Worm (Caenorhabditis elegans): ENCODE measurements around the gene F49H6.15.

Gene F49H6.15

DNA sequence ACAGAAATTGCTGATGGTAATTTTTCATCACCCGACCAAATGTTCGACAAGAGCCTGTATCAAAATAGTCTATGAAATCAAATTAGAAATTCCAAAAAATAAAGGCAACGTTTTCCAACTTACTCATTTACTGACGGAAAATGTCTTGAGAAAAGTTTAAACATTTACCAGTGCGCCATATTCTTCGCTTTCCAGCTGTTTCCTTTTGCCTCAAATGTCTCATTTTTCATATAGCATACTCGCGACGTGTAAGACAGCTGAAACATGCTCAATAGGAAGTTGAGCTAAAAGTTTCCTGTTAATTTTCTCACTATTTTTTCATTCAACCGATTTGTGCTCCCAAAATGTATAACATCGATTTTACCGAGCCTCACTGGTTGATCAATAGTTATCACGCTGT is 33.8 kb upstream of the F49H6.15 start, which contains the start of gene sri-66:
sri-66 (plus strand) TSS at position 301 of the 400 bp plus-strand sequence.
- no peak for TF ChIP-seq lin-11 (tag; optimal IDR thresholded peaks at IDR 0.05)
- TF ChIP-seq gmeb-1 (tag; optimal IDR thresholded peaks at IDR 0.05) = no peak
- no peak for TF ChIP-seq nhr-237 (tag; optimal IDR thresholded peaks at IDR 0.05)
- TF ChIP-seq sma-3 (GFP tag; optimal IDR thresholded peaks at IDR 0.05) = no peak
- no peak for TF ChIP-seq elt-1 (tag; optimal IDR thresholded peaks at IDR 0.05)
- TF ChIP-seq blmp-1 (tag; optimal IDR thresholded peaks at IDR 0.05; ENCODE audit: insufficient read depth) = no peak
- TF ChIP-seq dmd-4 (tag; optimal IDR thresholded peaks at IDR 0.05) = no peak
- TF ChIP-seq sma-9 (GFP tag; optimal IDR thresholded peaks at IDR 0.05) = no peak
- no peak for TF ChIP-seq sma-9 (tag; optimal IDR thresholded peaks at IDR 0.05)
- no peak for TF ChIP-seq nhr-21 (tag; optimal IDR thresholded peaks at IDR 0.05)
- TF ChIP-seq nhr-77 (tag; optimal IDR thresholded peaks at IDR 0.05) = no peak
- TF ChIP-seq nhr-23 (tag; optimal IDR thresholded peaks at IDR 0.05) = no peak
- TF ChIP-seq ztf-11 (tag; optimal IDR thresholded peaks at IDR 0.05) = no peak
- no peak for TF ChIP-seq alr-1 (tag; optimal IDR thresholded peaks at IDR 0.05)
- TF ChIP-seq peb-1 (tag; optimal IDR thresholded peaks at IDR 0.05) = no peak
- no peak for TF ChIP-seq nhr-25 (tag; optimal IDR thresholded peaks at IDR 0.05)
- no peak for TF ChIP-seq nhr-6 (tag; optimal IDR thresholded peaks at IDR 0.05)
- no peak for TF ChIP-seq ZK546.5 (tag; optimal IDR thresholded peaks at IDR 0.05)
- no peak for TF ChIP-seq mbf-1 (tag; optimal IDR thresholded peaks at IDR 0.05)
- no peak for TF ChIP-seq lin-13 (GFP tag; optimal IDR thresholded peaks at IDR 0.05)
- no peak for TF ChIP-seq C34F6.9 (tag; optimal IDR thresholded peaks at IDR 0.05)

DNA sequence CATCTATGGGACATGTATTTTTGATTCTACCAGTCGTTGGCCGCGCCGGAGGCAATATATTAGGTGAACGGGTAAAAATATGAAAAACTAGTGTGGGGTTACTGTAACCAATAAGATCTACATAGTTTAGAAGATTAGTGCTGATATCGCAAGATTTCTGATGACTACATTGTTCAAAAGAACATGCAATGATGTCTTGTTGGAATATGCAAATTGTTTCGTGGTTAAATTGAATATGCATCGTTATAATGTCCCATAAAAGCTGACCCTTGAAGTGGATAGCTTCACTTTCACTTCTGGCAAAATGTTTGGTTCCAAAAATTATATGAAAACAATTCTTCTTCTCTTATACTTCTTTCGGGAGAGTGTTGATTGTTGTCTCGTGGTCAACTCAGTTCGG is 18.3 kb upstream of the F49H6.15 start, which contains the start of gene F28B1.2:
F28B1.2 (plus strand) TSS at position 301 of the 400 bp plus-strand sequence.
- TF ChIP-seq nhr-237 (tag; optimal IDR thresholded peaks at IDR 0.05) (no peak), ZK546.5 (tag; optimal IDR thresholded peaks at IDR 0.05) (no peak), ceh-16 (tag; optimal IDR thresholded peaks at IDR 0.05) (no peak), gmeb-1 (tag; optimal IDR thresholded peaks at IDR 0.05) (no peak), mbf-1 (tag; optimal IDR thresholded peaks at IDR 0.05) (no peak), nhr-23 (tag; optimal IDR thresholded peaks at IDR 0.05) (no peak)

DNA sequence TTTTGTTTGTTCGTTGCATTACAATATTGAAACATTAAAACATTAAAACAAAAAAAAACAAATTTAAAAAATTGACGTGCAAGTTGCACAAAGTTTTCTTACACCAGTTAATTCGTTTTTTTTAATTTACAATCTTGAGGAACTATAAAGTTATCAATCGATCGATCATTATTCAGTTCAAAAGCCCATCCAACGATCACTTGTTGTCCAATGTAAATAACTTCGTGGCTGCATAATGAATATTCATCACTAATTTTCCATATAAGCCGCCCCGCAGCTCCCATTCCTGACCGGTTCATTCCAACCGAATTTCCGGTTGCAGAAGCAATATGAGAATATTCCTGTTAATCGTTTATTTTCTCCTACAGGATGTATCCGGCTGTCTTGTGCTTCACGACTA is 16.1 kb upstream of the F49H6.15 start, which contains the start of gene hpo-33:
hpo-33 (plus strand) TSS at position 301 of the 400 bp plus-strand sequence.
- TF ChIP-seq nhr-6 (tag; optimal IDR thresholded peaks at IDR 0.05) (no peak), sma-9 (GFP tag; optimal IDR thresholded peaks at IDR 0.05) (no peak), sma-9 (tag; optimal IDR thresholded peaks at IDR 0.05) (no peak), unc-55 (GFP tag; optimal IDR thresholded peaks at IDR 0.05) (no peak), elt-3 (tag; optimal IDR thresholded peaks at IDR 0.05) (no peak), ceh-16 (tag; optimal IDR thresholded peaks at IDR 0.05) (no peak), lin-13 (GFP tag; optimal IDR thresholded peaks at IDR 0.05) (no peak), zag-1 (tag; optimal IDR thresholded peaks at IDR 0.05) (no peak), ztf-4 (tag; optimal IDR thresholded peaks at IDR 0.05) (no peak), nhr-129 (tag; optimal IDR thresholded peaks at IDR 0.05) (no peak), mdl-1 (tag; optimal IDR thresholded peaks at IDR 0.05) (no peak), nhr-237 (tag; optimal IDR thresholded peaks at IDR 0.05) (no peak), ZK546.5 (tag; optimal IDR thresholded peaks at IDR 0.05) (no peak), egl-27 (tag; optimal IDR thresholded peaks at IDR 0.05) (no peak), dmd-4 (tag; optimal IDR thresholded peaks at IDR 0.05) (no peak), aly-2 (tag; optimal IDR thresholded peaks at IDR 0.05) (no peak), lin-39 (tag; optimal IDR thresholded peaks at IDR 0.05) (no peak), nhr-11 (tag; optimal IDR thresholded peaks at IDR 0.05) (no peak), unc-39 (tag; optimal IDR thresholded peaks at IDR 0.05) (no peak)

DNA sequence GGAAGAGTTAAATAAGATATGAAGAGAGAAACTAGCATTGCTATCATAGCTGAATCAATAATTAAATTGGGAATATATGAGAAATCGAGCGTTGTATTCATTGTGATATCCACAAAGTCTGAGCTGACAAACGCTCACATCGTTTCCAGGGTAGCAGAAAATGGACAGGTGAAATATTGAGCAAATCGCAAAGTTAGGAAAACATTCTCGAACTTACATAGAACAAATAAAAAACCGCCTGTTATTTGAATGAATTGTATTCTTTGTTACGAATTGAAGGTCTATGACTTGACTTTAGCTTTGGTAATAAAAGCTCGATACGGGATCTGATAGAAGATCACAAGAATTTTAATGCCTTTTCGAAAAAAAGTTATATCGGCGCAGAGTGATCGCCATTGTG is 9.7 kb upstream of the F49H6.15 start, which contains the start of gene srz-94:
srz-94 (minus strand) TSS at position 101 of the 400 bp plus-strand sequence.
- TF ChIP-seq egl-27 (tag; optimal IDR thresholded peaks at IDR 0.05) = no peak

DNA sequence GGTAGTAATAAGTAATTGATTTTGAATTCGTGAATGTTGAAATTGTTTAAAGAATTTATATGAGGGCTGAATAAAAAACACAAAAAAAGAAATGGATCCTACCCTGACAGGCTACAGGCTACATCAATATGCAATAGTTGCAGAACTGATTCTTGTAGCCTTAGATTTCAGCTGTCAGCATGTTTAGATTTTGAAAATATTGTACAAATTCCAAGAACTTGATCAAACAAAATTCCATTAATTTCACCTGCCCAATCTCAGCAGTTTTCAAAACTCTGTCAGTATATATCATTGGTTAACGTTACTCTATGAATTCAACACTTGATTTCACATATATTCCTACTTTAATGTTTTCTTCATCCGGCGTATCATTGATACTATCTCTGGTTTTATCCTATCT is 4.2 kb upstream of the F49H6.15 start:
- TF ChIP-seq snpc-4 (tag; optimal IDR thresholded peaks at IDR 0.05) = no peak
- no peak for TF ChIP-seq lsy-2 (tag; optimal IDR thresholded peaks at IDR 0.05)
- no peak for TF ChIP-seq nhr-25 (tag; optimal IDR thresholded peaks at IDR 0.05)
- TF ChIP-seq fos-1 (tag; optimal IDR thresholded peaks at IDR 0.05) = no peak
- TF ChIP-seq nhr-6 (tag; optimal IDR thresholded peaks at IDR 0.05) = no peak
- TF ChIP-seq unc-62 (GFP tag; optimal IDR thresholded peaks at IDR 0.05) = no peak
- no peak for TF ChIP-seq ceh-82 (tag; optimal IDR thresholded peaks at IDR 0.05)
- no peak for TF ChIP-seq nhr-23 (tag; optimal IDR thresholded peaks at IDR 0.05)
- TF ChIP-seq aly-2 (tag; optimal IDR thresholded peaks at IDR 0.05) = no peak
- no peak for TF ChIP-seq ceh-16 (tag; optimal IDR thresholded peaks at IDR 0.05)
- TF ChIP-seq nhr-10 (tag; optimal IDR thresholded peaks at IDR 0.05) = no peak
- TF ChIP-seq nhr-21 (tag; optimal IDR thresholded peaks at IDR 0.05) = no peak
- TF ChIP-seq elt-3 (tag; optimal IDR thresholded peaks at IDR 0.05) = no peak
- TF ChIP-seq ztf-11 (tag; optimal IDR thresholded peaks at IDR 0.05) = no peak
- no peak for TF ChIP-seq sma-9 (GFP tag; optimal IDR thresholded peaks at IDR 0.05)
- no peak for TF ChIP-seq sma-9 (tag; optimal IDR thresholded peaks at IDR 0.05)
- no peak for TF ChIP-seq peb-1 (tag; optimal IDR thresholded peaks at IDR 0.05)
